Fruit fly (Drosophila melanogaster): ENCODE results near the gene X11L.
A peak's percentile ranks its signal among the peaks of the same experiment; 100 is the strongest.

DNA sequence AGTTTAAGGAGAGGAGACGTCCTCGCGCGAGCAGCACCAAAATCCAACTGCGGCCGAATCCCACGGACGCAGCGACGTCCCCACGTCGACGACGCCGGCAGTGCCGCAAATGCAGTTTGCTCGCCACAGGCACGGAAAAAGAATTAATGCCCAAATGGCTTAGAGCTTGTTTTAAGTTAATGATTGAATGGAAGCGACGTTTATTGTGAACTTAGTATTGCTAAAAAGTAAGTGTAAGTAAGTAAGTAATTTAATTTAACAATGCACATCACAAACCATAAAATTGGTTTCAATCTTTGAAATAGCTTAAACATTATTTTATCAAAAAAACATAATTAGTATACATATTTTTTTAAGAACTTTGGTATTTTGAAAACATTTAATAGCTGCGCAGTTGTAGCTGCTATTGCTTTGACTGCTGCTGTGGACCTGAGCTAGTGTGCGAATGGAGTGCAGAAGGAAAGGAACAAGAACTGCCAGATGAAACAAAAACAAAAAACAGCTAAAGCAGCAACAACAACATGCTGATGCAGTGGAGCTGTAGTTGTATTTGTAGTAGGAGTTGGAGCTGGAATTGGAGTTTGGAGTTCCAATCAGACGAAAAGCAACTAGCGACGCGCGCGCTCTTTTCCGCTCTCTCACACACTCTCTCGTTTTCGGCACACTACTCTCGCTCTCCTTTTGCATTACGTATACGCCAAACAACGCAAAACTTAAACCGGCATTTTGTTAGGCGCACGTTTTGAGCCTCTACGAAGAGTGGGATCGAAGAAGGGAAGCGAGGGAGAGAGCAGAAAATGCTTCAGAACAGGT is 38.1 kb upstream of the X11L start, which contains the start of gene CG43658:
- TF ChIP-seq CG9948 (tag; optimal IDR thresholded peaks at IDR 0.05) (peak; percentile 96), rn (GFP tag; IDR thresholded peaks at IDR 0.05) (peak; percentile 76), Pif1A (GFP tag; optimal IDR thresholded peaks at IDR 0.05) (peak; percentile 91), EcR (GFP tag; optimal IDR thresholded peaks at IDR 0.05) (no peak), CG14655 (GFP tag; optimal IDR thresholded peaks at IDR 0.05) (peak; percentile 98), CG17806 (tag; optimal IDR thresholded peaks at IDR 0.05) (peak; percentile 92), fd96Ca (GFP tag; IDR thresholded peaks at IDR 0.05) (peak; percentile 69; the same call in 2 of the 3 replicates), CG8301 (tag; optimal IDR thresholded peaks at IDR 0.05) (peak; percentile 97), CG8159 (tag; optimal IDR thresholded peaks at IDR 0.05) (peak; percentile 97), CG12605 (GFP tag; IDR thresholded peaks at IDR 0.05) (peak; percentile 81), Ets98B (GFP tag; IDR thresholded peaks at IDR 0.05) (peak; percentile 78)
